Worm (Caenorhabditis elegans) whole organism, late embryonic: ENCODE results near the gene lab-2.

Experiments
- C38D4.7 ChIP-seq: fragments of 200-800 bp; sonication (Bioruptor generic); optimal IDR thresholded peaks from 2 replicates; lab custom pipeline; 2018; ENCODE audit warnings: mild to moderate bottlenecking, missing genetic modification characterization, moderate library complexity, missing compliant biosample characterization
- F13H6.1 ChIP-seq: sonication (generic microtip); optimal IDR thresholded peaks from 2 replicates; lab custom pipeline; 2016; ENCODE audit warnings: missing genetic modification characterization, missing compliant biosample characterization
- K02D7.2 ChIP-seq: sonication (generic microtip); optimal IDR thresholded peaks from 2 replicates; lab custom pipeline; 2017; ENCODE audit warnings: mild to moderate bottlenecking, missing genetic modification characterization, missing compliant biosample characterization
- K09A11.1 ChIP-seq: sonication (generic microtip); optimal IDR thresholded peaks from 2 replicates; lab custom pipeline; 2017; ENCODE audit warnings: antibody characterized with exemption, mild to moderate bottlenecking, missing genetic modification characterization, missing compliant biosample characterization; ENCODE audit not compliant: insufficient read depth
- Y22D7AL.16 ChIP-seq: sonication (generic microtip); optimal IDR thresholded peaks from 2 replicates; lab custom pipeline; 2016; ENCODE audit warnings: missing genetic modification characterization, missing compliant biosample characterization
- ahr-1 ChIP-seq: sonication (generic microtip); optimal IDR thresholded peaks from 2 replicates; lab custom pipeline; 2016; ENCODE audit warnings: missing genetic modification characterization, missing compliant biosample characterization
- ceh-18 ChIP-seq: sonication (generic microtip); optimal IDR thresholded peaks from 2 replicates; lab custom pipeline; 2016; ENCODE audit warnings: missing genetic modification characterization, missing compliant biosample characterization
- ceh-34 ChIP-seq: sonication (generic microtip); optimal IDR thresholded peaks from 2 replicates; lab custom pipeline; 2016; ENCODE audit warnings: mild to moderate bottlenecking, missing genetic modification characterization, missing compliant biosample characterization
- ceh-45 ChIP-seq: fragments of 200-800 bp; sonication (Bioruptor generic); IDR thresholded peaks from 2 replicates; pipeline ENCODE4 v1.3.6; 2022; ENCODE audit warnings: missing genetic modification reagents, missing genetic modification characterization, missing compliant biosample characterization
- ceh-6 ChIP-seq: fragments of 200-800 bp; sonication (Bioruptor generic); optimal IDR thresholded peaks from 2 replicates; lab custom pipeline; 2018; ENCODE audit warnings: mild to moderate bottlenecking, missing genetic modification characterization, missing compliant biosample characterization
- ceh-9 ChIP-seq: sonication (generic microtip); optimal IDR thresholded peaks from 2 replicates; lab custom pipeline; 2016; ENCODE audit warnings: mild to moderate bottlenecking, missing genetic modification characterization, inconsistent platforms, missing compliant biosample characterization
- che-1 ChIP-seq: sonication (generic microtip); optimal IDR thresholded peaks from 2 replicates; lab custom pipeline; 2016; ENCODE audit warnings: mild to moderate bottlenecking, missing genetic modification characterization, missing compliant biosample characterization
- dve-1 ChIP-seq: sonication (generic microtip); optimal IDR thresholded peaks from 2 replicates; lab custom pipeline; 2017; ENCODE audit warnings: antibody characterized with exemption, mild to moderate bottlenecking, missing genetic modification characterization, missing compliant biosample characterization
- elt-4 ChIP-seq: sonication (generic microtip); optimal IDR thresholded peaks from 2 replicates; lab custom pipeline; 2016; ENCODE audit warnings: missing genetic modification characterization, missing compliant biosample characterization
- eyg-1 ChIP-seq: sonication (generic microtip); optimal IDR thresholded peaks from 2 replicates; lab custom pipeline; 2016; ENCODE audit warnings: missing genotype, missing genetic modification characterization, missing compliant biosample characterization
- fkh-6 ChIP-seq: sonication (generic microtip); optimal IDR thresholded peaks from 2 replicates; lab custom pipeline; 2016; ENCODE audit warnings: missing genetic modification characterization, missing compliant biosample characterization
- hlh-15 ChIP-seq: sonication (generic microtip); optimal IDR thresholded peaks from 2 replicates; lab custom pipeline; 2016; ENCODE audit warnings: missing genetic modification characterization, missing compliant biosample characterization
- hlh-6 ChIP-seq: sonication (generic microtip); optimal IDR thresholded peaks from 2 replicates; lab custom pipeline; 2016; ENCODE audit warnings: missing genotype, missing genetic modification characterization, missing compliant biosample characterization
- hlh-8 ChIP-seq: sonication (generic microtip); optimal IDR thresholded peaks from 2 replicates; lab custom pipeline; 2016; ENCODE audit warnings: missing genotype, missing genetic modification characterization, missing compliant biosample characterization
- lin-11 ChIP-seq: fragments of 200-800 bp; sonication (Bioruptor generic); optimal IDR thresholded peaks from 2 replicates; lab custom pipeline; 2018; ENCODE audit warnings: mild to moderate bottlenecking, missing genetic modification characterization, missing compliant biosample characterization
- nhr-11 ChIP-seq: fragments of 150-350 bp; optimal IDR thresholded peaks from 2 replicates; lab custom pipeline; 2014; ENCODE audit warnings: missing biosample characterization, missing genetic modification characterization
- pax-1 ChIP-seq: fragments of 150-350 bp; optimal IDR thresholded peaks from 2 replicates; lab custom pipeline; 2014; ENCODE audit warnings: missing biosample characterization, missing genetic modification characterization
- pha-2 ChIP-seq: sonication (generic microtip); optimal IDR thresholded peaks from 2 replicates; lab custom pipeline; 2017; ENCODE audit warnings: mild to moderate bottlenecking, missing genetic modification characterization, missing compliant biosample characterization
- pros-1 ChIP-seq: fragments of 150-350 bp; optimal IDR thresholded peaks from 2 replicates; lab custom pipeline; 2014; ENCODE audit warnings: missing biosample characterization, missing genetic modification reagents, missing genetic modification characterization
- ref-2 ChIP-seq: sonication (generic microtip); optimal IDR thresholded peaks from 2 replicates; lab custom pipeline; 2016; ENCODE audit warnings: missing genetic modification characterization, missing compliant biosample characterization
- sdc-2 ChIP-seq: sonication (generic microtip); optimal IDR thresholded peaks from 2 replicates; lab custom pipeline; 2016; ENCODE audit warnings: missing genotype, missing genetic modification characterization, missing compliant biosample characterization
- sox-4 ChIP-seq: sonication (generic microtip); optimal IDR thresholded peaks from 2 replicates; lab custom pipeline; 2017; ENCODE audit warnings: mild to moderate bottlenecking, missing genetic modification characterization, inconsistent platforms, missing compliant biosample characterization
- tbx-7 ChIP-seq: sonication (generic microtip); optimal IDR thresholded peaks from 2 replicates; lab custom pipeline; 2016; ENCODE audit warnings: missing genotype, missing genetic modification characterization, missing compliant biosample characterization
- unc-42 ChIP-seq: sonication (generic microtip); optimal IDR thresholded peaks from 2 replicates; lab custom pipeline; 2016; ENCODE audit warnings: missing genotype, missing genetic modification characterization, missing compliant biosample characterization
- unc-55 ChIP-seq: sonication (generic microtip); optimal IDR thresholded peaks from 2 replicates; lab custom pipeline; 2017; ENCODE audit warnings: missing biosample characterization, missing genetic modification reagents, missing genetic modification characterization
- ztf-16 ChIP-seq: sonication (generic microtip); optimal IDR thresholded peaks from 2 replicates; lab custom pipeline; 2017; ENCODE audit warnings: missing genetic modification characterization, missing compliant biosample characterization

Gene lab-2

ce11 chrIII:7299466-7299865 lies 29.9 kb downstream of the lab-2 start, which contains the start of the genes B0361.14 and B0361.9:
Gene B0361.14, minus strand, starts transcription at chrIII:7299531.
Gene B0361.9, minus strand, starts transcription at chrIII:7299631.
- no peak for TF ChIP-seq elt-4 (tag; lab: Kevin White, UChicago)
- peak; percentile 6 for TF ChIP-seq ref-2 (tag; lab: Kevin White, UChicago)
- TF ChIP-seq unc-42 (tag; lab: Kevin White, UChicago): no peak
- TF ChIP-seq hlh-8 (tag; lab: Kevin White, UChicago): no peak

- no peak for TF ChIP-seq nhr-11 (tag; lab: Kevin White, UChicago)
- no peak for TF ChIP-seq che-1 (tag; lab: Kevin White, UChicago)
- no peak for TF ChIP-seq lin-11 (tag; lab: Kevin White, UChicago)
- TF ChIP-seq ceh-34: no peak
- TF ChIP-seq ztf-16 (tag; lab: Kevin White, UChicago): no peak
- TF ChIP-seq hlh-15: no peak
- TF ChIP-seq unc-55 (GFP tag; lab: Kevin White, UChicago): no peak
- no peak for TF ChIP-seq dve-1
- no peak for TF ChIP-seq pha-2 (tag; lab: Kevin White, UChicago)
- no peak for TF ChIP-seq sdc-2
- no peak for TF ChIP-seq ceh-18 (tag; lab: Kevin White, UChicago)
These were observed 31.4 kb downstream of the lab-2 start for ce11 chrIII:7298045-7298444.

DNA sequence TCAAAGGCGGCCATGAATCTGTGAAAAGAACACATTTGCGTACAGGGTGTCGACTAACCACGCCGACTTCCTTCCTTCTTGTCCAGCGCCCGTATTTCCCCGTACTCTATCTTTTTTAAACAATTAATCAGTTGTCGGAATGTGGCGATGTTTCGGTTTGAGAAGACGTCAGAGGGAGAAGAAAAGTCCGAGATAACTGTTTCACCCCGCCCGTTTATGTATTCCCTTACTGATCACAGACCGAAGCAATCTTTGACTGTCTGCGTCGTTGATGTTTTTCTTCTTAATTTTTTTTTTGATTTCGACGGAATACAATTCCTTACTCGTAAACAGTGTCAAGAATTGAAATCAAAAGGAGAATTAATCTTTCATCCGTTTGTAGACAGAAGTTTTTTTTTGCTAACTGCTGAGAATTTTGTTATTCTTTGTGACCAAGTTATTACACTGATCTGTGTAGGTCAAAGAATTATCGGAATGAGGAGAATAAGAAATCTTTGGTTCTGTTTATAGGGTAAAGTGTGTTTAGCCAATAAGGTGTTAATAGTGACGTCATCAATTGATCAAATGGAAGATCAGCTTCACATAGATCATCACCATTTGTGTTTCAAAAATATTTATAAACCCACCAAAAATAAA lies 32.2 kb downstream of the lab-2 start:
- TF ChIP-seq ceh-9 (tag; lab: Kevin White, UChicago): no peak
- TF ChIP-seq elt-4 (tag; lab: Kevin White, UChicago): no peak
- no peak for TF ChIP-seq sox-4 (tag; lab: Kevin White, UChicago)
- no peak for TF ChIP-seq pax-1 (tag; lab: Kevin White, UChicago)
- no peak for TF ChIP-seq Y22D7AL.16 (tag; lab: Kevin White, UChicago)
- TF ChIP-seq tbx-7 (tag; lab: Kevin White, UChicago): no peak
- no peak for TF ChIP-seq lin-11 (tag; lab: Kevin White, UChicago)
- no peak for TF ChIP-seq ceh-45 (GFP tag; lab: Robert Waterston, UW)
- no peak for TF ChIP-seq K02D7.2 (tag; lab: Kevin White, UChicago)
- TF ChIP-seq eyg-1 (tag; lab: Kevin White, UChicago): no peak

DNA sequence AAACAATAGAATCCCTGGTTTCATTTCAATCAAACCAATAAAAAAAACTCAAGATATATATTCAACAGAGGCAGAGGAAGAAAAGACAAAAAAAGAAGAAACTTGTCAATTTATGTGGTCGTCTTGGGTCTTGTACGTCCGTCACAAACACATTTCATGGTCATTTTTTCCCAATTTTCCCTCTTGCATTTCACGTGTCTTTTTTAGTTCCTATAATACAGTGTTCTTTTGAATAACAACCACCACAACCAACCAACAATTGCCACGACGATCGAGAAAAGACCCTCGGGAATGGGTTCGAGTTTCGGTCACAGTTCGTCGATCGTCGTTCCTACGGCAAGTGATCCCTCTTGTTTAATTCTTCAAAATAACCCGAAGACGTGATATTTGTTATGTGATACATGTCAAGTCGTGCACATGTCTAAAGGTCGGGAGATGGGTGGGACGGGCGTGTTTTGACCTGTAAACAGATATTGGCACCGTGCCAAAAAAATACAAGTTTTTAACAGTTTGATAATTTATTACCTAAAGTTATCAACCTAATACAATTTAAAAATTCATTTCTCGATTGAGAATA lies 33.2 kb downstream of the lab-2 start:
- TF ChIP-seq C38D4.7 (GFP tag; lab: Kevin White, UChicago) (no peak), ceh-9 (tag; lab: Kevin White, UChicago) (no peak), dve-1 (no peak), ceh-45 (GFP tag; lab: Robert Waterston, UW) (no peak), ceh-18 (tag; lab: Kevin White, UChicago) (no peak), fkh-6 (tag; lab: Kevin White, UChicago) (no peak), ceh-6 (GFP tag; lab: Kevin White, UChicago) (no peak)
- TF ChIP-seq, all 69 proteins: peak for 0

ce11 chrIII:7293075-7293684 lies 36.2 kb downstream of the lab-2 start, which contains the start of gene cwf-19L2:
Gene cwf-19L2, plus strand, starts transcription at chrIII:7293634.
- TF ChIP-seq dve-1 (no peak), ceh-18 (tag; lab: Kevin White, UChicago) (no peak), K09A11.1 (tag; lab: Kevin White, UChicago) (no peak), F13H6.1 (tag; lab: Kevin White, UChicago) (no peak), pha-2 (tag; lab: Kevin White, UChicago) (no peak), pros-1 (no peak), hlh-6 (tag; lab: Kevin White, UChicago) (no peak), ahr-1 (tag; lab: Kevin White, UChicago) (no peak)
- TF ChIP-seq, all 69 proteins: peak for 0
